Fruit fly (Drosophila melanogaster) whole organism, embryonic: ENCODE results near the gene CG6195.
A peak's percentile ranks its signal among the peaks of the same experiment; 100 is the strongest.

Experiments
- ATbp ChIP-seq: fragments of 200-800 bp; sonication (Bioruptor generic); optimal IDR thresholded peaks from 2 replicates; lab custom pipeline; 2017; ENCODE audit warnings: missing biosample characterization, mild to moderate bottlenecking, missing genetic modification characterization, missing genetic modification reagents
- Adf1 ChIP-seq: fragments of 200-800 bp; sonication (Bioruptor generic); IDR thresholded peaks from 2 replicates; pipeline ENCODE4 v1.3.6; 2022; ENCODE audit warnings: missing biosample characterization, missing genetic modification characterization
- Bdp1 ChIP-seq: fragments of 200-800 bp; sonication (Bioruptor generic); optimal IDR thresholded peaks from 3 replicates; lab custom pipeline; 2016; ENCODE audit warnings: missing biosample characterization, missing genetic modification characterization
- Blimp-1 ChIP-seq: fragments of 200-800 bp; sonication (Bioruptor generic); optimal IDR thresholded peaks from 3 replicates; lab custom pipeline; 2018; ENCODE audit warnings: missing biosample characterization, missing genetic modification characterization, mild to moderate bottlenecking, moderate library complexity, missing genetic modification reagents
- Bteb2 ChIP-seq: fragments of 200-800 bp; sonication (Bioruptor generic); optimal IDR thresholded peaks from 2 replicates; lab custom pipeline; 2016; ENCODE audit warnings: missing biosample characterization, missing genetic modification characterization
- C15 ChIP-seq: fragments of 200-800 bp; sonication (Bioruptor generic); IDR thresholded peaks from 3 replicates; pipeline ENCODE4 v1.3.6; 2022; ENCODE audit warnings: missing biosample characterization, missing genetic modification characterization
- CG10654 ChIP-seq: fragments of 200-800 bp; sonication (Bioruptor generic); optimal IDR thresholded peaks from 2 replicates; lab custom pipeline; 2016; ENCODE audit warnings: missing biosample characterization, missing genetic modification characterization
- CG10979 ChIP-seq: fragments of 200-800 bp; sonication (Bioruptor generic); optimal IDR thresholded peaks from 2 replicates; lab custom pipeline; 2018; ENCODE audit warnings: missing biosample characterization, mild to moderate bottlenecking, missing genetic modification characterization, moderate library complexity
- CG11085 ChIP-seq: fragments of 200-800 bp; sonication (Bioruptor generic); IDR thresholded peaks from 2 replicates; pipeline ENCODE4 v1.3.6; 2022; ENCODE audit warnings: missing biosample characterization, missing genetic modification characterization
- CG14050 ChIP-seq: fragments of 200-800 bp; sonication (Bioruptor generic); IDR thresholded peaks from 3 replicates; pipeline ENCODE4 v1.3.6; 2022; ENCODE audit warnings: missing biosample characterization, missing genetic modification characterization
- CG16813 ChIP-seq: fragments of 200-800 bp; sonication (Bioruptor generic); IDR thresholded peaks from 3 replicates; pipeline ENCODE4 v1.3.6; 2022; ENCODE audit warnings: missing biosample characterization, missing genetic modification characterization; ENCODE audit not compliant: partially characterized antibody
- CG1792 ChIP-seq: fragments of 200-800 bp; sonication (Bioruptor generic); optimal IDR thresholded peaks from 2 replicates; lab custom pipeline; 2016; ENCODE audit warnings: missing biosample characterization, missing genetic modification characterization
- CG18011 ChIP-seq: fragments of 200-800 bp; sonication (Bioruptor generic); optimal IDR thresholded peaks from 2 replicates; lab custom pipeline; 2017; ENCODE audit warnings: missing biosample characterization, missing genetic modification characterization, mild to moderate bottlenecking, moderate library complexity, missing genotype
- CG2875 ChIP-seq: fragments of 200-800 bp; sonication (Bioruptor generic); optimal IDR thresholded peaks from 2 replicates; lab custom pipeline; 2017; ENCODE audit warnings: missing biosample characterization, mild to moderate bottlenecking, missing genetic modification characterization, missing genetic modification reagents
- CG2889 ChIP-seq: fragments of 200-800 bp; sonication (Bioruptor generic); IDR thresholded peaks from 3 replicates; pipeline ENCODE4 v1.3.6; 2022; ENCODE audit warnings: missing biosample characterization, missing genetic modification characterization
- CG31441 ChIP-seq: fragments of 200-800 bp; sonication (Bioruptor generic); IDR thresholded peaks from 2 replicates; pipeline ENCODE4 v1.3.6; 2022; ENCODE audit warnings: missing biosample characterization, missing genetic modification characterization
- CG3995 ChIP-seq: fragments of 200-800 bp; sonication (Bioruptor generic); optimal IDR thresholded peaks from 3 replicates; lab custom pipeline; 2016; ENCODE audit warnings: missing biosample characterization, missing genetic modification characterization
- CG4707 ChIP-seq: fragments of 200-800 bp; sonication (Bioruptor generic); optimal IDR thresholded peaks from 2 replicates; lab custom pipeline; 2018; ENCODE audit warnings: missing biosample characterization, mild to moderate bottlenecking, missing genetic modification characterization, moderate library complexity
- CG4854 ChIP-seq: fragments of 200-800 bp; sonication (Bioruptor generic); optimal IDR thresholded peaks from 2 replicates; lab custom pipeline; 2016; ENCODE audit warnings: missing biosample characterization, missing genetic modification characterization, inconsistent platforms
- CG6272 ChIP-seq: fragments of 200-800 bp; sonication (Bioruptor generic); IDR thresholded peaks from 2 replicates; pipeline ENCODE4 v1.3.6; 2022; ENCODE audit warnings: missing biosample characterization, missing genetic modification characterization
- CG7372 ChIP-seq: fragments of 200-800 bp; sonication (Bioruptor generic); IDR thresholded peaks from 2 replicates; pipeline ENCODE4 v1.3.6; 2022; ENCODE audit warnings: missing biosample characterization, missing genetic modification characterization
- CG8359 ChIP-seq: fragments of 200-800 bp; sonication (Bioruptor generic); optimal IDR thresholded peaks from 2 replicates; lab custom pipeline; 2017; ENCODE audit warnings: missing biosample characterization, mild to moderate bottlenecking, missing genetic modification characterization, borderline replicate concordance
- CG8944 ChIP-seq: fragments of 200-800 bp; sonication (Bioruptor generic); optimal IDR thresholded peaks from 3 replicates; lab custom pipeline; 2016; ENCODE audit warnings: missing biosample characterization, missing genetic modification characterization
- CoRest ChIP-seq: fragments of 200-800 bp; sonication (Bioruptor generic); optimal IDR thresholded peaks from 3 replicates; lab custom pipeline; 2018; ENCODE audit warnings: missing biosample characterization, mild to moderate bottlenecking, missing genetic modification characterization, moderate library complexity
- Dbx ChIP-seq: fragments of 200-800 bp; sonication (Bioruptor generic); IDR thresholded peaks from 3 replicates; pipeline ENCODE4 v1.3.6; 2022; ENCODE audit warnings: missing biosample characterization, missing genetic modification characterization
- Dp ChIP-seq: fragments of 200-800 bp; sonication (Bioruptor generic); optimal IDR thresholded peaks from 2 replicates; lab custom pipeline; 2018; ENCODE audit warnings: missing biosample characterization, mild to moderate bottlenecking, missing genetic modification characterization, moderate library complexity
- Lim3 ChIP-seq: fragments of 200-800 bp; sonication (Bioruptor generic); IDR thresholded peaks from 2 replicates; pipeline ENCODE4 v1.3.6; 2022; ENCODE audit warnings: missing biosample characterization, missing genetic modification characterization
- Oli ChIP-seq: fragments of 200-800 bp; sonication (Bioruptor generic); optimal IDR thresholded peaks from 2 replicates; lab custom pipeline; 2018; ENCODE audit warnings: missing biosample characterization, mild to moderate bottlenecking, missing genetic modification characterization, moderate library complexity
- Sox100B ChIP-seq: fragments of 200-800 bp; sonication (Bioruptor generic); optimal IDR thresholded peaks from 3 replicates; lab custom pipeline; 2018; ENCODE audit warnings: missing biosample characterization, mild to moderate bottlenecking, missing genetic modification characterization
- bowl ChIP-seq: fragments of 200-800 bp; sonication (Bioruptor generic); IDR thresholded peaks from 2 replicates; pipeline ENCODE4 v1.3.6; 2022; ENCODE audit warnings: missing biosample characterization, missing genetic modification characterization
- cato ChIP-seq: fragments of 200-800 bp; sonication (Bioruptor generic); optimal IDR thresholded peaks from 2 replicates; lab custom pipeline; 2016; ENCODE audit warnings: missing biosample characterization, missing genetic modification characterization, borderline replicate concordance
- cwo ChIP-seq: fragments of 200-800 bp; sonication (Bioruptor generic); optimal IDR thresholded peaks from 3 replicates; lab custom pipeline; 2017; ENCODE audit warnings: missing biosample characterization, missing genetic modification characterization, mild to moderate bottlenecking, moderate library complexity, missing genetic modification reagents
- da ChIP-seq: fragments of 200-800 bp; sonication (Bioruptor generic); optimal IDR thresholded peaks from 2 replicates; lab custom pipeline; 2016; ENCODE audit warnings: missing biosample characterization, missing genetic modification characterization
- disco-r ChIP-seq: fragments of 200-800 bp; sonication (Bioruptor generic); optimal IDR thresholded peaks from 2 replicates; lab custom pipeline; 2016; ENCODE audit warnings: missing biosample characterization, missing genetic modification characterization
- emc ChIP-seq: fragments of 200-800 bp; sonication (Bioruptor generic); optimal IDR thresholded peaks from 2 replicates; lab custom pipeline; 2016; ENCODE audit warnings: missing biosample characterization, missing genetic modification characterization
- ewg ChIP-seq: fragments of 200-800 bp; sonication (Bioruptor generic); optimal IDR thresholded peaks from 3 replicates; lab custom pipeline; 2017; ENCODE audit warnings: mild to moderate bottlenecking, missing biosample characterization, missing genetic modification reagents, missing genetic modification characterization
- ftz-f1 ChIP-seq: fragments of 200-800 bp; sonication (Bioruptor generic); optimal IDR thresholded peaks from 2 replicates; lab custom pipeline; 2016; ENCODE audit warnings: missing biosample characterization, missing genetic modification characterization
- fu2 ChIP-seq: fragments of 200-800 bp; sonication (Bioruptor generic); optimal IDR thresholded peaks from 2 replicates; lab custom pipeline; 2016; ENCODE audit warnings: missing biosample characterization, missing genetic modification characterization
- gcm2 ChIP-seq: fragments of 200-800 bp; sonication (Bioruptor generic); optimal IDR thresholded peaks from 2 replicates; lab custom pipeline; 2016; ENCODE audit warnings: missing biosample characterization, missing genetic modification characterization
- hbn ChIP-seq: fragments of 200-800 bp; sonication (Bioruptor generic); IDR thresholded peaks from 2 replicates; pipeline ENCODE4 v1.3.6; 2022; ENCODE audit warnings: missing biosample characterization, missing genetic modification characterization; ENCODE audit not compliant: partially characterized antibody
- jigr1 ChIP-seq: fragments of 200-800 bp; sonication (Bioruptor generic); IDR thresholded peaks from 3 replicates; pipeline ENCODE4 v1.3.6; 2022; ENCODE audit warnings: missing biosample characterization, missing genetic modification characterization
- knrl ChIP-seq: fragments of 200-800 bp; sonication (Bioruptor generic); IDR thresholded peaks from 3 replicates; pipeline ENCODE4 v1.3.6; 2022; ENCODE audit warnings: missing biosample characterization, missing genetic modification characterization; ENCODE audit not compliant: partially characterized antibody
- lilli ChIP-seq: fragments of 200-800 bp; sonication (Bioruptor generic); optimal IDR thresholded peaks from 3 replicates; lab custom pipeline; 2016; ENCODE audit warnings: missing biosample characterization, missing genetic modification characterization
- pho ChIP-seq: fragments of 200-800 bp; sonication (Bioruptor generic); optimal IDR thresholded peaks from 2 replicates; lab custom pipeline; 2016; ENCODE audit warnings: missing biosample characterization, missing genetic modification characterization
- pnt ChIP-seq: fragments of 200-800 bp; sonication (Bioruptor generic); optimal IDR thresholded peaks from 3 replicates; lab custom pipeline; 2016; ENCODE audit warnings: missing biosample characterization, missing genetic modification characterization
- seq ChIP-seq: fragments of 200-800 bp; sonication (Bioruptor generic); IDR thresholded peaks from 2 replicates; pipeline ENCODE4 v1.3.6; 2022; ENCODE audit warnings: missing biosample characterization, missing genetic modification characterization
- sim ChIP-seq: fragments of 200-800 bp; sonication (Bioruptor generic); IDR thresholded peaks from 2 replicates; pipeline ENCODE4 v1.3.6; 2022; ENCODE audit warnings: missing biosample characterization, missing genetic modification characterization
- sug ChIP-seq: fragments of 200-800 bp; optimal IDR thresholded peaks from 2 replicates; lab custom pipeline; 2019; ENCODE audit warnings: missing biosample characterization, mild to moderate bottlenecking, missing genetic modification characterization, moderate library complexity
- unpg ChIP-seq: fragments of 200-800 bp; sonication (Bioruptor generic); optimal IDR thresholded peaks from 3 replicates; lab custom pipeline; 2018; ENCODE audit warnings: missing biosample characterization, mild to moderate bottlenecking, missing genetic modification characterization, moderate library complexity

CG6195 gene

dm6 chr3R:19671223-19671991 lies 23.2 kb upstream of the CG6195 start, which contains the start of gene Naam (continued):
- TF ChIP-seq cwo = peak; percentile 78
- TF ChIP-seq ATbp (GFP tag; lab: Kevin White, UChicago) = peak; percentile 80
- TF ChIP-seq Oli (tag; lab: Kevin White, UChicago) = peak; percentile 72
- TF ChIP-seq bowl (GFP tag; lab: Robert Waterston, UW) = peak; percentile 36; the same call in 1 of the 2 replicates
- TF ChIP-seq seq = peak; percentile 51
- TF ChIP-seq Blimp-1 (GFP tag; lab: Kevin White, UChicago) = peak; percentile 82
- TF ChIP-seq Sox100B = no peak
- TF ChIP-seq ewg (GFP tag; lab: Kevin White, UChicago) = peak; percentile 51
- peak; percentile 46; the same call in 1 of the 2 replicates for TF ChIP-seq Adf1 (GFP tag; lab: Robert Waterston, UW)
- peak; percentile 73; the same call in 2 of the 3 replicates for TF ChIP-seq CG14050 (GFP tag; lab: Robert Waterston, UW)
- TF ChIP-seq CG11085 (GFP tag; lab: Robert Waterston, UW) = peak; percentile 62; the same call in 1 of the 2 replicates
- TF ChIP-seq lilli (GFP tag; lab: Kevin White, UChicago) = peak; percentile 92
- TF ChIP-seq ftz-f1 (GFP tag; lab: Kevin White, UChicago) = no peak
- TF ChIP-seq CG7372 (GFP tag; lab: Robert Waterston, UW) = peak; percentile 59; the same call in 1 of the 2 replicates
- no peak for TF ChIP-seq Lim3 (GFP tag; lab: Robert Waterston, UW)
- no peak for TF ChIP-seq jigr1 (GFP tag; lab: Robert Waterston, UW)
- TF ChIP-seq emc (GFP tag; lab: Kevin White, UChicago) = no peak
- TF ChIP-seq Dbx (GFP tag; lab: Robert Waterston, UW) = peak; percentile 77
- peak; percentile 36 for TF ChIP-seq cato
- peak; percentile 71 for TF ChIP-seq sug (tag; lab: Kevin White, UChicago)
- no peak for TF ChIP-seq C15 (GFP tag; lab: Robert Waterston, UW)
- TF ChIP-seq CG8359 (GFP tag; lab: Kevin White, UChicago) = no peak
- TF ChIP-seq Bdp1 (GFP tag; lab: Kevin White, UChicago) = no peak
- TF ChIP-seq CG2875 (GFP tag; lab: Kevin White, UChicago) = peak; percentile 55
- peak; percentile 56 for TF ChIP-seq CoRest (tag; lab: Kevin White, UChicago)
- peak; percentile 58 for TF ChIP-seq CG3995 (GFP tag; lab: Kevin White, UChicago)
- peak; percentile 54 for TF ChIP-seq CG10654 (GFP tag; lab: Kevin White, UChicago)
- peak; percentile 52 for TF ChIP-seq disco-r (GFP tag; lab: Kevin White, UChicago)
- peak; percentile 54 for TF ChIP-seq CG4854
- peak; percentile 74 for TF ChIP-seq fu2
- peak; percentile 35 for TF ChIP-seq CG4707
- TF ChIP-seq pnt (GFP tag; lab: Kevin White, UChicago) = peak; percentile 47
- peak; percentile 53; the same call in 2 of the 3 replicates for TF ChIP-seq CG2889 (GFP tag; lab: Robert Waterston, UW)
- peak; percentile 77 for TF ChIP-seq CG18011
- peak; percentile 67 for TF ChIP-seq CG1792 (GFP tag; lab: Kevin White, UChicago)
- peak; percentile 41 for TF ChIP-seq da (GFP tag; lab: Kevin White, UChicago)
- peak; percentile 47 for TF ChIP-seq CG8944 (GFP tag; lab: Kevin White, UChicago)
- TF ChIP-seq sim (GFP tag; lab: Robert Waterston, UW) = 0 out of 2 replicates have a peak, but pooled peaks have one; percentile 26
- TF ChIP-seq gcm2 (GFP tag; lab: Kevin White, UChicago) = peak; percentile 67
- TF ChIP-seq CG10979 (tag; lab: Kevin White, UChicago) = no peak
- TF ChIP-seq unpg = peak; percentile 85
- no peak for TF ChIP-seq CG16813 (GFP tag; lab: Robert Waterston, UW)
- no peak for TF ChIP-seq hbn (GFP tag; lab: Robert Waterston, UW)
- TF ChIP-seq CG6272 (GFP tag; lab: Robert Waterston, UW) = peak; percentile 30; the same call in 1 of the 2 replicates
- peak; percentile 81 for TF ChIP-seq pho (GFP tag; lab: Kevin White, UChicago)
- TF ChIP-seq Bteb2 = peak; percentile 72
- no peak for TF ChIP-seq knrl (GFP tag; lab: Robert Waterston, UW)
- TF ChIP-seq CG31441 = peak; percentile 77
- TF ChIP-seq Dp (GFP tag; lab: Kevin White, UChicago) = no peak
